Fruit fly (Drosophila melanogaster): ENCODE results near the gene js.
A peak's percentile ranks its signal among the peaks of the same experiment; 100 is the strongest.

The js gene

DNA sequence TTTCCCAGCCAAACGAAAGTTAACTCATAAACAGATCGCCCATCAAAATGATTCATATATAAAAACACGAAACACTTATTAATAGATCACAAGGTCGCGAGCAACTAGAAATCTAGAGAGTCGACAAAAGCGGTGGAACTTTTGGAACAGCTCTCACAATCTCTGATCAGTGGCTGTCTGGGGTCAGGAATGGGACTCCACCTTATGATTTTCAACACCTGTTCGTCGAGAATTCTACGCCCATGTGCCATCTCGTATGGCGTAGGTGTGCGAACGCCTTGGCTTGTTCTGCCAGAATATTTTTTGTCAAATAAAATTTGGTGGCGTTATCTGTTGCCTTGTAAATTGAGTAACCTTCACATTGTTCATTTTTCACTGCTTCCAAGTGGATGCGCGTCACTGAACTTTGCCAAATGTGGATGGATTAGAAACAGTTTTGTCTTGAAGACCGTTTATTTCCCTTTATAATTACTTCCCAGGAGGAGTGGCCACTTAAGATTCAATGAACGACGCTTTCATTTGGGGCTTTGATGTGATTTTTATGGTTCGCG, 12.6 kb downstream of the js start (continued):
- no peak for TF ChIP-seq gsb-n (tag; optimal IDR thresholded peaks at IDR 0.05)
- 0 out of 2 replicates have a peak, but pooled peaks have one; percentile 28 for TF ChIP-seq CG10366 (GFP tag; IDR thresholded peaks at IDR 0.05)
- no peak for TF ChIP-seq pzg (GFP tag; optimal IDR thresholded peaks at IDR 0.05)
- no peak for TF ChIP-seq Lim3 (GFP tag; IDR thresholded peaks at IDR 0.05)
- no peak for TF ChIP-seq CoRest (tag; optimal IDR thresholded peaks at IDR 0.05)
- no peak for TF ChIP-seq CTCF (GFP tag; optimal IDR thresholded peaks at IDR 0.05)
- TF ChIP-seq CG11560 (tag; IDR thresholded peaks at IDR 0.05) = no peak
- TF ChIP-seq CG6175 (GFP tag; IDR thresholded peaks at IDR 0.05) = no peak
- peak; percentile 6 for TF ChIP-seq Sox102F (GFP tag; optimal IDR thresholded peaks at IDR 0.05)
- peak; percentile 47 for TF ChIP-seq CG12071 (GFP tag; optimal IDR thresholded peaks at IDR 0.05)
- no peak for TF ChIP-seq dimm (GFP tag; IDR thresholded peaks at IDR 0.05)
- no peak for TF ChIP-seq CG6272 (GFP tag; IDR thresholded peaks at IDR 0.05)
- TF ChIP-seq CG15073 (GFP tag; optimal IDR thresholded peaks at IDR 0.05) = no peak
- no peak for TF ChIP-seq Oaz (GFP tag; IDR thresholded peaks at IDR 0.05)
- TF ChIP-seq B-H2 (GFP tag; optimal IDR thresholded peaks at IDR 0.05) = peak; percentile 40
- no peak for TF ChIP-seq tup (GFP tag; optimal IDR thresholded peaks at IDR 0.05)
- TF ChIP-seq CG7556 (GFP tag; optimal IDR thresholded peaks at IDR 0.05) = no peak
- no peak for TF ChIP-seq CG6854 (GFP tag; optimal IDR thresholded peaks at IDR 0.05)
- TF ChIP-seq CG7271 (tag; optimal IDR thresholded peaks at IDR 0.05) = no peak
- no peak for TF ChIP-seq Doc2 (GFP tag; IDR thresholded peaks at IDR 0.05)
- no peak for TF ChIP-seq dati (GFP tag; IDR thresholded peaks at IDR 0.05)
- no peak for TF ChIP-seq Camta (GFP tag; optimal IDR thresholded peaks at IDR 0.05)
- TF ChIP-seq CG31224 (GFP tag; IDR thresholded peaks at IDR 0.05) = no peak
- TF ChIP-seq CG13287 (GFP tag; IDR thresholded peaks at IDR 0.05; ENCODE audit: partially characterized antibody) = no peak
- TF ChIP-seq sisA (GFP tag; IDR thresholded peaks at IDR 0.05) = no peak; the same call in 1 of the 2 replicates
- no peak for TF ChIP-seq unc-4 (GFP tag; IDR thresholded peaks at IDR 0.05; ENCODE audit: partially characterized antibody)
- no peak for TF ChIP-seq CG9727 (GFP tag; optimal IDR thresholded peaks at IDR 0.05)
- no peak for TF ChIP-seq CG10979 (tag; optimal IDR thresholded peaks at IDR 0.05)
- no peak for TF ChIP-seq Rx (GFP tag; IDR thresholded peaks at IDR 0.05)
- peak; percentile 54 for TF ChIP-seq CG15269 (tag; optimal IDR thresholded peaks at IDR 0.05)
- no peak for TF ChIP-seq CG5245 (GFP tag; optimal IDR thresholded peaks at IDR 0.05)
- TF ChIP-seq CG12744 (GFP tag; optimal IDR thresholded peaks at IDR 0.05) = no peak
- TF ChIP-seq tgo (GFP tag; IDR thresholded peaks at IDR 0.05) = peak; percentile 30; the same call in 1 of the 3 replicates
- TF ChIP-seq CG10462 (GFP tag; optimal IDR thresholded peaks at IDR 0.05) = no peak
- no peak for TF ChIP-seq ara (GFP tag; IDR thresholded peaks at IDR 0.05)
- no peak for TF ChIP-seq en (GFP tag; optimal IDR thresholded peaks at IDR 0.05)
- no peak for TF ChIP-seq CG3163 (GFP tag; optimal IDR thresholded peaks at IDR 0.05)
- no peak for TF ChIP-seq aop (GFP tag; IDR thresholded peaks at IDR 0.05)
- no peak for TF ChIP-seq lbe (GFP tag; optimal IDR thresholded peaks at IDR 0.05)
- no peak for TF ChIP-seq Ets97D (GFP tag; optimal IDR thresholded peaks at IDR 0.05)
- TF ChIP-seq cad (GFP tag; optimal IDR thresholded peaks at IDR 0.05) = no peak
- no peak for TF ChIP-seq nmo (GFP tag; optimal IDR thresholded peaks at IDR 0.05)
- TF ChIP-seq z (GFP tag; IDR thresholded peaks at IDR 0.05) = no peak
- TF ChIP-seq CG11723 (GFP tag; optimal IDR thresholded peaks at IDR 0.05) = no peak
- TF ChIP-seq CG34376 (GFP tag; optimal IDR thresholded peaks at IDR 0.05) = peak; percentile 90
- no peak for TF ChIP-seq CG8388 (GFP tag; optimal IDR thresholded peaks at IDR 0.05)
- no peak for TF ChIP-seq slou (GFP tag; optimal IDR thresholded peaks at IDR 0.05)
- TF ChIP-seq CG10959 (GFP tag; IDR thresholded peaks at IDR 0.05) = no peak
- TF ChIP-seq disco-r (GFP tag; optimal IDR thresholded peaks at IDR 0.05) = no peak
- TF ChIP-seq dysf (GFP tag; IDR thresholded peaks at IDR 0.05) = peak; percentile 63
- no peak for TF ChIP-seq CG10267 (tag; optimal IDR thresholded peaks at IDR 0.05)
- peak; percentile 61 for TF ChIP-seq CG9817 (tag; optimal IDR thresholded peaks at IDR 0.05)
- no peak for TF ChIP-seq CG14050 (GFP tag; IDR thresholded peaks at IDR 0.05)
